Fruit fly (Drosophila melanogaster) Kc167 (cell line): ENCODE data around the gene jhamt.

Source experiments
- Myc ChIP-seq: fragments of >200 bp; optimal IDR thresholded peaks from 2 replicates; lab custom pipeline; 2017; ENCODE audit warnings: missing external identifiers
- Sin3A ChIP-seq: fragments of >200 bp; optimal IDR thresholded peaks from 2 replicates; lab custom pipeline; 2018; ENCODE audit warnings: missing external identifiers
- h ChIP-seq: fragments of >200 bp; optimal IDR thresholded peaks from 3 replicates; lab custom pipeline; 2018; ENCODE audit warnings: missing external identifiers
- insv ChIP-seq: fragments of >200 bp; optimal IDR thresholded peaks from 3 replicates; lab custom pipeline; 2018; ENCODE audit warnings: missing external identifiers
- psq ChIP-seq: fragments of >200 bp; optimal IDR thresholded peaks from 2 replicates; lab custom pipeline; 2017; ENCODE audit warnings: missing external identifiers
- ttk ChIP-seq: sonication (Bioruptor generic); optimal IDR thresholded peaks from 2 replicates; lab custom pipeline; 2017; ENCODE audit warnings: missing external identifiers

The jhamt gene

dm6 chr2L:16356249-16357025 lies 9.3 kb upstream of the jhamt start, which contains the start of gene CaBP1:
TSS of gene CaBP1 (minus strand) at chr2L:16356735.
- TF ChIP-seq insv (lab: Kevin White, UChicago), result no peak
- no peak for TF ChIP-seq Myc (lab: Kevin White, UChicago)
- TF ChIP-seq ttk (lab: Kevin White, UChicago), result no peak
- TF ChIP-seq psq, result no peak
- TF ChIP-seq h (lab: Kevin White, UChicago), result no peak

dm6 chr2L:16357865-16358264 lies 7.8 kb upstream of the jhamt start:
- TF ChIP-seq h (lab: Kevin White, UChicago) (no peak), Sin3A (lab: Kevin White, UChicago) (no peak), insv (lab: Kevin White, UChicago) (no peak), Myc (lab: Kevin White, UChicago) (no peak), ttk (lab: Kevin White, UChicago) (no peak), psq (no peak)

dm6 chr2L:16374691-16375090 lies 9.0 kb downstream of the jhamt start:
- TF ChIP-seq ttk (lab: Kevin White, UChicago), result no peak
- no peak for TF ChIP-seq psq
- TF ChIP-seq insv (lab: Kevin White, UChicago), result no peak
- no peak for TF ChIP-seq Sin3A (lab: Kevin White, UChicago)
- no peak for TF ChIP-seq h (lab: Kevin White, UChicago)
- TF ChIP-seq Myc (lab: Kevin White, UChicago), result no peak

- no peak for TF ChIP-seq psq
- TF ChIP-seq ttk (lab: Kevin White, UChicago), result no peak
- TF ChIP-seq h (lab: Kevin White, UChicago), result no peak
- no peak for TF ChIP-seq Sin3A (lab: Kevin White, UChicago)
- no peak for TF ChIP-seq Myc (lab: Kevin White, UChicago)
- TF ChIP-seq insv (lab: Kevin White, UChicago), result no peak
Observed at dm6 chr2L:16380973-16381372, 15.3 kb downstream of the jhamt start.

- TF ChIP-seq h (lab: Kevin White, UChicago) (no peak), insv (lab: Kevin White, UChicago) (no peak), psq (no peak), ttk (lab: Kevin White, UChicago) (no peak), Myc (lab: Kevin White, UChicago) (no peak), Sin3A (lab: Kevin White, UChicago) (no peak)
Observed at dm6 chr2L:16390803-16391202, 25.1 kb downstream of the jhamt start.

- TF ChIP-seq psq (no peak), insv (lab: Kevin White, UChicago) (no peak), h (lab: Kevin White, UChicago) (no peak), Myc (lab: Kevin White, UChicago) (no peak)
Observed at dm6 chr2L:16397517-16397916, 31.8 kb downstream of the jhamt start.

- TF ChIP-seq Myc (lab: Kevin White, UChicago) (no peak), ttk (lab: Kevin White, UChicago) (no peak), Sin3A (lab: Kevin White, UChicago) (no peak), insv (lab: Kevin White, UChicago) (no peak), h (lab: Kevin White, UChicago) (no peak), psq (no peak)
Observed at dm6 chr2L:16402512-16402911, 36.8 kb downstream of the jhamt start.

dm6 chr2L:16406523-16406922 lies 40.8 kb downstream of the jhamt start:
- no peak for TF ChIP-seq psq

- no peak for TF ChIP-seq Myc (lab: Kevin White, UChicago)
- TF ChIP-seq insv (lab: Kevin White, UChicago), result no peak
- no peak for TF ChIP-seq Sin3A (lab: Kevin White, UChicago)
- TF ChIP-seq ttk (lab: Kevin White, UChicago), result no peak
- no peak for TF ChIP-seq h (lab: Kevin White, UChicago)
- no peak for TF ChIP-seq psq
Observed at dm6 chr2L:16407305-16407704, 41.6 kb downstream of the jhamt start.

dm6 chr2L:16413772-16414171 lies 48.1 kb downstream of the jhamt start:
- TF ChIP-seq ttk (lab: Kevin White, UChicago), result no peak
- TF ChIP-seq Sin3A (lab: Kevin White, UChicago), result no peak
- no peak for TF ChIP-seq h (lab: Kevin White, UChicago)
- TF ChIP-seq Myc (lab: Kevin White, UChicago), result no peak
- TF ChIP-seq psq, result no peak
- no peak for TF ChIP-seq insv (lab: Kevin White, UChicago)
